Worm (Caenorhabditis elegans) whole organism, late embryonic: ENCODE data around the gene Y54G2A.37.
A peak's percentile ranks its signal among the peaks of the same experiment; 100 is the strongest.
"Not testable (repeated sequence)": the region's sequence is repeated elsewhere in the genome, so short reads cannot be mapped to it uniquely, and the experiment has no call there.

Source experiments
- K09A11.1 ChIP-seq: sonication (generic microtip); optimal IDR thresholded peaks from 2 replicates; lab custom pipeline; 2017; ENCODE audit warnings: antibody characterized with exemption, mild to moderate bottlenecking, missing genetic modification characterization, missing compliant biosample characterization; ENCODE audit not compliant: insufficient read depth
- ahr-1 ChIP-seq: sonication (generic microtip); optimal IDR thresholded peaks from 2 replicates; lab custom pipeline; 2016; ENCODE audit warnings: missing genetic modification characterization, missing compliant biosample characterization
- ceh-14 ChIP-seq: sonication (generic microtip); optimal IDR thresholded peaks from 2 replicates; lab custom pipeline; 2016; ENCODE audit warnings: missing genotype, missing genetic modification characterization, missing compliant biosample characterization
- ceh-18 ChIP-seq: sonication (generic microtip); optimal IDR thresholded peaks from 2 replicates; lab custom pipeline; 2016; ENCODE audit warnings: missing genetic modification characterization, missing compliant biosample characterization
- ceh-19 ChIP-seq: fragments of 200-800 bp; sonication (Bioruptor generic); optimal IDR thresholded peaks from 2 replicates; lab custom pipeline; 2018; ENCODE audit warnings: mild to moderate bottlenecking, missing genetic modification characterization, missing compliant biosample characterization
- ceh-48 ChIP-seq: sonication (generic microtip); optimal IDR thresholded peaks from 2 replicates; lab custom pipeline; 2016; ENCODE audit warnings: missing genetic modification characterization, inconsistent platforms, missing compliant biosample characterization
- ceh-9 ChIP-seq: sonication (generic microtip); optimal IDR thresholded peaks from 2 replicates; lab custom pipeline; 2016; ENCODE audit warnings: mild to moderate bottlenecking, missing genetic modification characterization, inconsistent platforms, missing compliant biosample characterization
- che-1 ChIP-seq: sonication (generic microtip); optimal IDR thresholded peaks from 2 replicates; lab custom pipeline; 2016; ENCODE audit warnings: mild to moderate bottlenecking, missing genetic modification characterization, missing compliant biosample characterization
- dmd-4 ChIP-seq: sonication (generic microtip); optimal IDR thresholded peaks from 2 replicates; lab custom pipeline; 2016; ENCODE audit warnings: borderline replicate concordance, missing genetic modification characterization, missing compliant biosample characterization
- dve-1 ChIP-seq: sonication (generic microtip); optimal IDR thresholded peaks from 2 replicates; lab custom pipeline; 2017; ENCODE audit warnings: antibody characterized with exemption, mild to moderate bottlenecking, missing genetic modification characterization, missing compliant biosample characterization
- elt-2 ChIP-seq: sonication (generic microtip); optimal IDR thresholded peaks from 2 replicates; lab custom pipeline; 2016; ENCODE audit warnings: missing genetic modification reagents, missing genetic modification characterization, missing compliant biosample characterization
- ets-4 ChIP-seq: sonication (generic microtip); optimal IDR thresholded peaks from 2 replicates; lab custom pipeline; 2016; ENCODE audit warnings: missing genetic modification characterization, missing compliant biosample characterization
- eyg-1 ChIP-seq: sonication (generic microtip); optimal IDR thresholded peaks from 2 replicates; lab custom pipeline; 2016; ENCODE audit warnings: missing genotype, missing genetic modification characterization, missing compliant biosample characterization
- fax-1 ChIP-seq: sonication (generic microtip); optimal IDR thresholded peaks from 2 replicates; lab custom pipeline; 2016; ENCODE audit warnings: missing genotype, missing genetic modification characterization, missing compliant biosample characterization
- lin-11 ChIP-seq: fragments of 200-800 bp; sonication (Bioruptor generic); optimal IDR thresholded peaks from 2 replicates; lab custom pipeline; 2018; ENCODE audit warnings: mild to moderate bottlenecking, missing genetic modification characterization, missing compliant biosample characterization
- mec-3 ChIP-seq: sonication (generic microtip); optimal IDR thresholded peaks from 2 replicates; lab custom pipeline; 2016; ENCODE audit warnings: borderline replicate concordance, missing genetic modification characterization, missing compliant biosample characterization
- nfya-1 ChIP-seq: sonication (generic microtip); optimal IDR thresholded peaks from 2 replicates; lab custom pipeline; 2017; ENCODE audit warnings: missing genetic modification characterization, mild to moderate bottlenecking, missing compliant biosample characterization, antibody characterized with exemption, moderate library complexity
- odd-2 ChIP-seq: sonication (generic microtip); optimal IDR thresholded peaks from 2 replicates; lab custom pipeline; 2017; ENCODE audit warnings: antibody characterized with exemption, mild to moderate bottlenecking, missing genetic modification characterization, missing compliant biosample characterization
- pag-3 ChIP-seq: sonication (generic microtip); optimal IDR thresholded peaks from 2 replicates; lab custom pipeline; 2016; ENCODE audit warnings: missing compliant biosample characterization, missing genetic modification characterization, borderline replicate concordance
- pax-1 ChIP-seq: fragments of 150-350 bp; optimal IDR thresholded peaks from 2 replicates; lab custom pipeline; 2014; ENCODE audit warnings: missing biosample characterization, missing genetic modification characterization
- ref-2 ChIP-seq: sonication (generic microtip); optimal IDR thresholded peaks from 2 replicates; lab custom pipeline; 2016; ENCODE audit warnings: missing genetic modification characterization, missing compliant biosample characterization
- rnt-1 ChIP-seq: sonication (generic microtip); optimal IDR thresholded peaks from 2 replicates; lab custom pipeline; 2016; ENCODE audit warnings: missing genetic modification characterization, missing compliant biosample characterization
- sox-2 ChIP-seq: fragments of 200-800 bp; sonication (Bioruptor generic); IDR thresholded peaks from 2 replicates; pipeline ENCODE4 v1.3.6; 2022; ENCODE audit warnings: missing genetic modification reagents, missing genetic modification characterization, missing compliant biosample characterization
- sox-4 ChIP-seq: sonication (generic microtip); optimal IDR thresholded peaks from 2 replicates; lab custom pipeline; 2017; ENCODE audit warnings: mild to moderate bottlenecking, missing genetic modification characterization, inconsistent platforms, missing compliant biosample characterization
- unc-42 ChIP-seq: sonication (generic microtip); optimal IDR thresholded peaks from 2 replicates; lab custom pipeline; 2016; ENCODE audit warnings: missing genotype, missing genetic modification characterization, missing compliant biosample characterization
- unc-55 ChIP-seq: sonication (generic microtip); optimal IDR thresholded peaks from 2 replicates; lab custom pipeline; 2017; ENCODE audit warnings: missing biosample characterization, missing genetic modification reagents, missing genetic modification characterization
- unc-86 ChIP-seq: sonication (generic microtip); optimal IDR thresholded peaks from 2 replicates; lab custom pipeline; 2016; ENCODE audit warnings: missing genetic modification characterization, missing compliant biosample characterization
- zip-5 ChIP-seq: sonication (generic microtip); optimal IDR thresholded peaks from 2 replicates; lab custom pipeline; 2016; ENCODE audit warnings: missing genetic modification characterization, missing compliant biosample characterization

Gene Y54G2A.37

DNA sequence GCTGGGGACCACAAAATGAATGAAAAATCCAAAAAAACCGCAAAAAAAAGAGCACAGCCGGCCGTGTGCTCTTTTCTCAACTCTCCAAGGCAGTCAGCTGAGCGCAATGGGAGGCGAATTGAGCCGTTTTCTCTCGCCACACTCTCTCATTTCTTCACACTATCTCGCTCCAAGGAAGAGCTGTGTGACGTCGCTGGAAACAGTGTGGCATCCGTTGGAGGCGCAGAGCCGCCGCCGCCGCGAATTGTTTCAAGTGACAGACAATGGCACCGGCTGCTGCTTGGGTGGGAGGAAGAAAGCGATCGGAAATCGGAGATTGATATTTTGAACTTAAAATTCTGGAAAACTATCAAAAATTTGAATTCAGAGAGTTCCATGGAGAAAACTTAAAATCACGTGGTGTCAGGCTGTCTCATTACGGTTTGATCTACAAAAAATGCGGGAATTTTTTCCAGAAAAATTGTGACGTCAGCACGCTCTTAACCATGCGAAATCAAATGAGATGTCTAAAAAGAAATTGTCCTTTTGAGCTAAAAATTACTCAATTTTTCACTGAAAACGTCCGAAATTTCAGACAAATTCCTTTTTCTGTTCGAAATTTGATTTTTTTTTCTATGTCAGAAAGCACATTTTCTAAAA lies 44.4 kb upstream of the Y54G2A.37 start (continued):
- TF ChIP-seq dmd-4 = no peak

DNA sequence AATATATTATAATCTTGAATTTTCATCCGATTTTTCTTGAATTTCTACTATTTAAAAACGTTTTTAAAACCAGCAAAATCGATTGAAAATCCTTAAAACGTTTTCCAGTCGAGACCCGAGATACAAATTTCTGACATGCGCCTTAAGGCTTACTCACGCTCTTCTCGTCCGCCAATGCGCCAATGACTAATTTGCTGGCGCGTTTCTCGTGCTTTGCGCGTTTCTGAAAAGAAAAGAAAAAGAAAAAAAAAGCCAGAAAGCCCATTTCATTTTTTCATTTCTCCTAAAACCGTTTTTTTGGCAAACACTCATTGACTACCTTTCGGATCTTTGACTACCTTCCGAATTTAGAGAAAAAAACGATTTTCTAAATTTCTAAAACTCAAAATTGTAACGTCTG lies 43.8 kb upstream of the Y54G2A.37 start:
- TF ChIP-seq K09A11.1 (tag; lab: Kevin White, UChicago) (no peak), unc-55 (GFP tag; lab: Kevin White, UChicago) (no peak)
- TF ChIP-seq, all 69 proteins: peak for 0

DNA sequence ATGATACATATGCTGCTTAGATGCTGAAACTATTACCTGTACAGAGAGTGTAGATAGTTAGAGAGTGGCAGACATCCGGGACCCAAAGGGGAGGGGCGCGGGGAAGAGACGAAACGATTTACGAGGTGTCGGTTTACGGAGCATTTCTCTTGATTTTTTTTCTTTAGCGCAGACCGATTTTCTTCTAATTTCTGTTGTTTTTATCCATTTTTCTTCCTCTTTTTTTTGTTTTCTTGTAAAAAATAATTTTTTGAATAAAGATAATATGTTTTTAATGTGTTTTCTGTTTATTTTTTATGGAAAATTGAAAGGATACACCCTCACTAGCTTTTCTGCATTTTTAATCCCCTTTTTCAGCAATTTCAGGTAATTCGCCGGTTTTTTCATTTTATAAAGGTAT lies 42.7 kb upstream of the Y54G2A.37 start, which contains the start of gene Y54G2A.72:
Y54G2A.72 (plus strand) TSS at position 301 of the 400 bp plus-strand sequence.
- not testable (repeated sequence) for TF ChIP-seq sox-4 (tag; lab: Kevin White, UChicago); dve-1 (tag; lab: Kevin White, UChicago); zip-5

DNA sequence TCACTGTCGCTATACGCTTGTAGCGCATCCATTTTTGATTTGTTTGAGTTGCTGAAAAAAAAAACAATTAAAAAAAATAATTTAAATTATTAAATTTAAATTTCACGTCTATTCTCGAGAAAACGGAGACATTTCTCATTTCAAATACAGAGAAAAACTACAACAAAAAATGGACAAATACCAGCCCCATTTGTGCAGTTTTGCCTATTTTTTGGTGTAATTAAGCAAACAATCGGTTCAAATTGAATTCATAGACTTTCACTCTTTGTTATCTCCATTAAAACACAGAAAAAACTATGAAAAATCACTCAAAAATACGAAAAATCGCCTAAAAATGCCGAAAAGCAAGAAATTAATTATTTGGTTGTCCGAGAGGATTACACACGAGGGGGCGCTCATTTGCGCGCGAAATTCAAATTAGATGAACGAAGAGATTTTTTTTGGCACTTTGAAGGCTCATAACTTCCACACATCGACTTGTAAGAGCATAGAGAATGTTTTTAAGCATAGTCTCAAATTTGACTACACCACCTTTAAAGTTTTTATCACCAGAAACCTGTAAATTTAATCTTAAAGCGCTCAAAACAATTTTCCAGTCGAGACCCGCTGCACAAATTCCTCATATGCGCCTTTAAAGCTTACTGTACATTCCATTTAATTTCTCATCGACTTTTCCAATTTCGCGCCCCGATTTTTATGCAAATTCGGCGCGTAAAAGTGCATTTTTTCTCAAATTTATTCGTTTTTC lies 37.5 kb upstream of the Y54G2A.37 start, which contains the start of gene Y54G2A.12:
Y54G2A.12 (minus strand) TSS at position 51 of the 748 bp plus-strand sequence.
- TF ChIP-seq che-1 (tag; lab: Kevin White, UChicago) (no peak), rnt-1 (tag; lab: Kevin White, UChicago) (no peak), ceh-19 (GFP tag; lab: Kevin White, UChicago) (no peak), pag-3 (tag; lab: Kevin White, UChicago) (no peak), elt-2 (tag; lab: Kevin White, UChicago) (no peak), sox-2 (no peak), dmd-4 (no peak), ceh-18 (tag; lab: Kevin White, UChicago) (no peak), odd-2 (tag; lab: Kevin White, UChicago) (no peak), mec-3 (tag; lab: Kevin White, UChicago) (no peak), zip-5 (no peak), ref-2 (tag; lab: Kevin White, UChicago) (no peak), ceh-14 (tag; lab: Kevin White, UChicago) (no peak), ets-4 (tag; lab: Kevin White, UChicago) (no peak), ahr-1 (tag; lab: Kevin White, UChicago) (no peak), unc-86 (tag; lab: Kevin White, UChicago) (no peak)

DNA sequence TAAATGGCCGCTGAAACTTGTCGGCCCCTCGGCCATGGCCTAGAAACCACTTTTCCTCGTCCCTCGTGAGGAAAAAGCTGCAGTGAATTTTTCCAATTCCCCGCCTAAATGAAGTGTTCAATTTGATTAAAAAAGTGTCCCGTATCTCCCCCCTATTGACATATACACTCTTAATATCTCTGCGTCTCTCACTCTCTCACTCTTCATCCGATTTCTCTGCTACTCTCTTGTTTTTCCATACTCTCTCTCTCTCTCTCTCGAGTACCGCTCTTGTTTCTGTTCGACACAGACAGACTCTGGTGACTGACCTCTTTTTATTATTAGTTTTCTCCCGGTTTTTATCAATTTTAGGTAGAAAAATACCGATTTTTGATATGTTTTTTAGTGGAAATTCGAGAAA lies 35.5 kb upstream of the Y54G2A.37 start:
- TF ChIP-seq mec-3 (tag; lab: Kevin White, UChicago) (no peak), pax-1 (no peak), unc-42 (tag; lab: Kevin White, UChicago) (peak; percentile 71), unc-55 (GFP tag; lab: Kevin White, UChicago) (peak; percentile 14), lin-11 (tag; lab: Kevin White, UChicago) (no peak), nfya-1 (tag; lab: Kevin White, UChicago) (peak; percentile 44), ceh-9 (tag; lab: Kevin White, UChicago) (no peak)

DNA sequence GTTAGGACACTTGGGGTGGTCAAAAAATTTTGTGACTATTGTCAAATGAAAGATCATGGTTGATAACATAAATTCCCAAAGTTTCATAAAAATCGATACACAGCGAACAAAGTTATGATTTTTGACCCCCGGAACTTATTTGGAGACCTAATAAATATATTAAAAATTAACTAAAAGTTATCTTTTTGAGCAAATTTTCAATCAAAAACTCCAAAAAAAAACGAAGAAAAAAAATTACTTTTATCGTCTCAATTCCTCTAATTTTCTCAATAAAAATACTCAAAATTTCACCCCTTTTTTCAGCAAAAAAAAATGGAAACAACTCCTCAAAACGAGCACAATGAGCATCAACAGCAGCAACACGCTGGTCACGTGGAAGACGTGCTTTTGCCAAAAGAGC lies 32.1 kb upstream of the Y54G2A.37 start, which contains the start of gene atln-1:
atln-1 (plus strand) TSS at position 301 of the 400 bp plus-strand sequence.
- TF ChIP-seq pax-1; eyg-1 (tag; lab: Kevin White, UChicago); mec-3 (tag; lab: Kevin White, UChicago): not testable (repeated sequence)

DNA sequence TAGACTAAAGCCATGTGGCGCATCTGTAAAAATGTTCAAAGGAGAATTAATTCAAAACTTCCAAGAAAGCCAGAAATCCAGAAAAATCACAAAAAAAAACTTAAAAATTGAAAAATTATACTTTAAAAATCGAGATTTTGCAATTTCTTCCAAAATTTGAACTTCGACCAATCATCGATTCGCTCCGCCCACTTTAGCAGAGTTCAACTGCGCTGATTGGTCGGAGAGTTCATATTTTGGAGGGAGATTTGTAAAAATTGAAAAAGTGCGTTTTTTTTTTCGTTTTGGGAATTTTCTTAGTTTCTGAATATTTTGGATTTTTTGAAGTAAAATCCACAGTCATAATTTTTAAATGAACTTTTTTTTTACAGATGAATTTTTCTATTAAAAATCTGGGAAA lies 26.6 kb upstream of the Y54G2A.37 start:
- TF ChIP-seq fax-1 (tag; lab: Kevin White, UChicago) (no peak), nfya-1 (tag; lab: Kevin White, UChicago) (peak; percentile 72), ceh-48 (tag; lab: Kevin White, UChicago) (no peak)
